Fruit fly (Drosophila melanogaster) whole organism, embryonic: Measurements from ENCODE around the gene CG11670.

Experiments used
- Bdp1 ChIP-seq: fragments of 200-800 bp; sonication (Bioruptor generic); optimal IDR thresholded peaks from 3 replicates; lab custom pipeline; 2016; ENCODE audit warnings: missing biosample characterization, missing genetic modification characterization
- Bgb ChIP-seq: fragments of 200-800 bp; sonication (Bioruptor generic); IDR thresholded peaks from 2 replicates; pipeline ENCODE4 v1.3.6; 2022; ENCODE audit warnings: missing biosample characterization, missing genetic modification characterization; ENCODE audit not compliant: partially characterized antibody
- CG10959 ChIP-seq: fragments of 200-800 bp; sonication (Bioruptor generic); IDR thresholded peaks from 2 replicates; pipeline ENCODE4 v1.3.6; 2022; ENCODE audit warnings: missing biosample characterization, missing genetic modification characterization
- CG10979 ChIP-seq: fragments of 200-800 bp; sonication (Bioruptor generic); optimal IDR thresholded peaks from 2 replicates; lab custom pipeline; 2018; ENCODE audit warnings: missing biosample characterization, mild to moderate bottlenecking, missing genetic modification characterization, moderate library complexity
- CG12104 ChIP-seq: fragments of 200-800 bp; sonication (Bioruptor generic); optimal IDR thresholded peaks from 3 replicates; lab custom pipeline; 2016; ENCODE audit warnings: missing biosample characterization, missing genetic modification characterization
- CG12236 ChIP-seq: fragments of 200-800 bp; sonication (Bioruptor generic); optimal IDR thresholded peaks from 2 replicates; lab custom pipeline; 2016; ENCODE audit warnings: missing biosample characterization, missing genetic modification characterization
- CG14710 ChIP-seq: fragments of 200-800 bp; sonication (Bioruptor generic); optimal IDR thresholded peaks from 3 replicates; lab custom pipeline; 2019; ENCODE audit warnings: missing biosample characterization, mild to moderate bottlenecking, missing genetic modification characterization, moderate library complexity
- CG15011 ChIP-seq: fragments of 200-800 bp; sonication (Bioruptor generic); optimal IDR thresholded peaks from 3 replicates; lab custom pipeline; 2018; ENCODE audit warnings: missing biosample characterization, mild to moderate bottlenecking, missing genetic modification characterization
- CG15601 ChIP-seq: fragments of 200-800 bp; sonication (Bioruptor generic); optimal IDR thresholded peaks from 3 replicates; lab custom pipeline; 2019; ENCODE audit warnings: missing biosample characterization, mild to moderate bottlenecking, missing genetic modification characterization, moderate library complexity
- CG17568 ChIP-seq: fragments of 200-800 bp; sonication (Bioruptor generic); optimal IDR thresholded peaks from 2 replicates; lab custom pipeline; 2018; ENCODE audit warnings: missing biosample characterization, mild to moderate bottlenecking, missing genetic modification characterization, moderate library complexity
- CG18599 ChIP-seq: fragments of 200-800 bp; sonication (Bioruptor generic); optimal IDR thresholded peaks from 3 replicates; lab custom pipeline; 2017; ENCODE audit warnings: missing biosample characterization, missing genetic modification characterization, mild to moderate bottlenecking, moderate library complexity, missing genetic modification reagents
- CG2116 ChIP-seq: fragments of 200-800 bp; sonication (Bioruptor generic); optimal IDR thresholded peaks from 3 replicates; lab custom pipeline; 2018; ENCODE audit warnings: missing biosample characterization, mild to moderate bottlenecking, missing genetic modification characterization
- CG2712 ChIP-seq: fragments of 200-800 bp; optimal IDR thresholded peaks from 3 replicates; lab custom pipeline; 2019; ENCODE audit warnings: missing biosample characterization, mild to moderate bottlenecking, missing genetic modification characterization, moderate library complexity
- CG30431 ChIP-seq: fragments of 200-800 bp; sonication (Bioruptor generic); optimal IDR thresholded peaks from 2 replicates; lab custom pipeline; 2017; ENCODE audit warnings: missing biosample characterization, missing genetic modification characterization
- CG34376 ChIP-seq: fragments of 200-800 bp; sonication (Bioruptor generic); optimal IDR thresholded peaks from 2 replicates; lab custom pipeline; 2018; ENCODE audit warnings: missing biosample characterization, mild to moderate bottlenecking, missing genetic modification characterization
- CG3847 ChIP-seq: fragments of 200-800 bp; sonication (Bioruptor generic); IDR thresholded peaks from 2 replicates; pipeline ENCODE4 v1.3.6; 2022; ENCODE audit warnings: missing biosample characterization, missing genetic modification characterization
- CG43689 ChIP-seq: fragments of 200-800 bp; sonication (Bioruptor generic); IDR thresholded peaks from 2 replicates; pipeline ENCODE4 v1.3.6; 2022; ENCODE audit warnings: missing biosample characterization, missing genetic modification characterization
- CG4707 ChIP-seq: fragments of 200-800 bp; sonication (Bioruptor generic); optimal IDR thresholded peaks from 2 replicates; lab custom pipeline; 2018; ENCODE audit warnings: missing biosample characterization, mild to moderate bottlenecking, missing genetic modification characterization, moderate library complexity
- CG6272 ChIP-seq: fragments of 200-800 bp; sonication (Bioruptor generic); IDR thresholded peaks from 2 replicates; pipeline ENCODE4 v1.3.6; 2022; ENCODE audit warnings: missing biosample characterization, missing genetic modification characterization
- CG7271 ChIP-seq: fragments of 200-800 bp; sonication (Bioruptor generic); optimal IDR thresholded peaks from 2 replicates; lab custom pipeline; 2018; ENCODE audit warnings: missing biosample characterization, mild to moderate bottlenecking, missing genetic modification characterization, moderate library complexity
- CG8765 ChIP-seq: fragments of 200-800 bp; sonication (Bioruptor generic); IDR thresholded peaks from 2 replicates; pipeline ENCODE4 v1.3.6; 2022; ENCODE audit warnings: missing biosample characterization, missing genetic modification characterization
- CG9932 ChIP-seq: fragments of 200-800 bp; sonication (Bioruptor generic); IDR thresholded peaks from 2 replicates; pipeline ENCODE4 v1.3.6; 2022; ENCODE audit warnings: missing biosample characterization, missing genetic modification characterization
- CrebB ChIP-seq: fragments of 200-800 bp; sonication (Bioruptor generic); optimal IDR thresholded peaks from 3 replicates; lab custom pipeline; 2018; ENCODE audit warnings: missing biosample characterization, mild to moderate bottlenecking, missing genetic modification characterization
- Deaf1 ChIP-seq: fragments of 200-800 bp; optimal IDR thresholded peaks from 3 replicates; lab custom pipeline; 2019; ENCODE audit warnings: missing biosample characterization, mild to moderate bottlenecking, missing genetic modification characterization, moderate library complexity
- Dfd ChIP-seq, 2 experiments: fragments of >200 bp; optimal IDR thresholded peaks; 2 replicates each; lab custom pipeline; 2017; ENCODE audit warnings: missing biosample characterization in 2 of 2, missing genetic modification characterization in 2 of 2
- Elba2 ChIP-seq: fragments of 200-800 bp; sonication (Bioruptor generic); optimal IDR thresholded peaks from 3 replicates; lab custom pipeline; 2016; ENCODE audit warnings: missing biosample characterization, missing genetic modification characterization
- Fer3 ChIP-seq: fragments of 200-800 bp; sonication (Bioruptor generic); optimal IDR thresholded peaks from 2 replicates; lab custom pipeline; 2018; ENCODE audit warnings: missing biosample characterization, mild to moderate bottlenecking, missing genetic modification characterization, moderate library complexity
- HHEX ChIP-seq: fragments of 200-800 bp; sonication (Bioruptor generic); optimal IDR thresholded peaks from 3 replicates; lab custom pipeline; 2017; ENCODE audit warnings: missing biosample characterization, mild to moderate bottlenecking, missing genetic modification characterization, missing genetic modification reagents
- Hr51 ChIP-seq, 2 experiments: fragments of 200-800 bp; sonication (Bioruptor generic); optimal IDR thresholded peaks; 2 replicates in 1 of 2; 3 replicates in 1 of 2; lab custom pipeline; 2016 to 2018; ENCODE audit warnings: missing biosample characterization in 2 of 2, missing genetic modification characterization in 2 of 2, mild to moderate bottlenecking in 1 of 2, moderate library complexity in 1 of 2
- Hsf ChIP-seq: fragments of 200-800 bp; sonication (Bioruptor generic); optimal IDR thresholded peaks from 3 replicates; lab custom pipeline; 2016; ENCODE audit warnings: missing biosample characterization, missing genetic modification characterization
- Side ChIP-seq: fragments of 200-800 bp; sonication (Bioruptor generic); optimal IDR thresholded peaks from 2 replicates; lab custom pipeline; 2016; ENCODE audit warnings: missing biosample characterization, missing genetic modification characterization
- bigmax ChIP-seq: fragments of 200-800 bp; sonication (Bioruptor generic); optimal IDR thresholded peaks from 2 replicates; lab custom pipeline; 2018; ENCODE audit warnings: missing biosample characterization, mild to moderate bottlenecking, missing genetic modification characterization
- chm ChIP-seq: fragments of 200-800 bp; sonication (Bioruptor generic); IDR thresholded peaks from 2 replicates; pipeline ENCODE4 v1.3.6; 2022; ENCODE audit warnings: missing biosample characterization, missing genetic modification characterization
- grau ChIP-seq: fragments of 200-800 bp; optimal IDR thresholded peaks from 3 replicates; lab custom pipeline; 2019; ENCODE audit warnings: missing biosample characterization, mild to moderate bottlenecking, missing genetic modification characterization, moderate library complexity
- ham ChIP-seq: fragments of 200-800 bp; sonication (Bioruptor generic); IDR thresholded peaks from 2 replicates; pipeline ENCODE4 v1.3.6; 2022; ENCODE audit warnings: missing biosample characterization, missing genetic modification characterization
- knrl ChIP-seq: fragments of 200-800 bp; sonication (Bioruptor generic); IDR thresholded peaks from 3 replicates; pipeline ENCODE4 v1.3.6; 2022; ENCODE audit warnings: missing biosample characterization, missing genetic modification characterization; ENCODE audit not compliant: partially characterized antibody
- lmd ChIP-seq: fragments of 200-800 bp; sonication (Bioruptor generic); IDR thresholded peaks from 2 replicates; pipeline ENCODE4 v1.3.6; 2022; ENCODE audit warnings: missing biosample characterization, missing genetic modification characterization
- mld ChIP-seq: fragments of 200-800 bp; sonication (Bioruptor generic); IDR thresholded peaks from 3 replicates; pipeline ENCODE4 v1.3.6; 2022; ENCODE audit warnings: missing biosample characterization, missing genetic modification characterization; ENCODE audit not compliant: partially characterized antibody
- nau ChIP-seq: fragments of 200-800 bp; sonication (Bioruptor generic); optimal IDR thresholded peaks from 3 replicates; lab custom pipeline; 2017; ENCODE audit warnings: missing biosample characterization, mild to moderate bottlenecking, missing genetic modification characterization, missing genetic modification reagents
- nmo ChIP-seq: fragments of 200-800 bp; sonication (Bioruptor generic); optimal IDR thresholded peaks from 2 replicates; lab custom pipeline; 2018; ENCODE audit warnings: missing biosample characterization, mild to moderate bottlenecking, missing genetic modification characterization, moderate library complexity
- odd ChIP-seq: fragments of 200-800 bp; sonication (Bioruptor generic); optimal IDR thresholded peaks from 2 replicates; lab custom pipeline; 2017; ENCODE audit warnings: missing biosample characterization, mild to moderate bottlenecking, missing genetic modification characterization
- peb ChIP-seq: fragments of 200-800 bp; sonication (Bioruptor generic); IDR thresholded peaks from 2 replicates; pipeline ENCODE4 v1.3.6; 2022; ENCODE audit warnings: missing biosample characterization, missing genetic modification characterization
- phol ChIP-seq: fragments of 200-800 bp; sonication (Bioruptor generic); optimal IDR thresholded peaks from 3 replicates; lab custom pipeline; 2018; ENCODE audit warnings: missing biosample characterization, mild to moderate bottlenecking, missing genetic modification characterization, moderate library complexity
- seq ChIP-seq: fragments of 200-800 bp; sonication (Bioruptor generic); IDR thresholded peaks from 2 replicates; pipeline ENCODE4 v1.3.6; 2022; ENCODE audit warnings: missing biosample characterization, missing genetic modification characterization
- sna ChIP-seq: fragments of 200-800 bp; sonication (Bioruptor generic); IDR thresholded peaks from 2 replicates; pipeline ENCODE4 v1.3.6; 2022; ENCODE audit warnings: missing biosample characterization, missing genetic modification characterization; ENCODE audit not compliant: partially characterized antibody
- stc ChIP-seq: fragments of 200-800 bp; sonication (Bioruptor generic); IDR thresholded peaks from 2 replicates; pipeline ENCODE4 v1.3.6; 2022; ENCODE audit warnings: missing biosample characterization, missing genetic modification characterization
- wek ChIP-seq: fragments of 200-800 bp; sonication (Bioruptor generic); optimal IDR thresholded peaks from 3 replicates; lab custom pipeline; 2018; ENCODE audit warnings: missing biosample characterization, mild to moderate bottlenecking, missing genetic modification characterization, moderate library complexity
- z ChIP-seq: fragments of 200-800 bp; sonication (Bioruptor generic); IDR thresholded peaks from 3 replicates; pipeline ENCODE4 v1.3.6; 2022; ENCODE audit warnings: missing biosample characterization, missing genetic modification characterization

The CG11670 gene

dm6 chr3R:13030257-13031173, 11.3 kb upstream of the CG11670 start, which contains the start of the genes CG46281 and CG46280 (continued):
- TF ChIP-seq CG4707 = no peak
- no peak for TF ChIP-seq CG2712 (tag; lab: Kevin White, UChicago)
- no peak for TF ChIP-seq CG8765 (GFP tag; lab: Robert Waterston, UW)
- no peak for TF ChIP-seq CG12104 (GFP tag; lab: Kevin White, UChicago)
- TF ChIP-seq peb = no peak
- no peak for TF ChIP-seq CrebB (tag; lab: Kevin White, UChicago)
- no peak for TF ChIP-seq odd (GFP tag; lab: Kevin White, UChicago)
- 0 out of 2 replicates have a peak, but pooled peaks have one; percentile 36 for TF ChIP-seq CG3847 (GFP tag; lab: Robert Waterston, UW)
- no peak for TF ChIP-seq grau (tag; lab: Kevin White, UChicago)
- TF ChIP-seq lmd (GFP tag; lab: Robert Waterston, UW) = no peak
- peak; percentile 29 for TF ChIP-seq Side (GFP tag; lab: Kevin White, UChicago)
- no peak for TF ChIP-seq bigmax (GFP tag; lab: Kevin White, UChicago)
- no peak for TF ChIP-seq Fer3
- TF ChIP-seq CG18599 (GFP tag; lab: Kevin White, UChicago) = no peak
- TF ChIP-seq chm (GFP tag; lab: Robert Waterston, UW) = no peak
- TF ChIP-seq sna (GFP tag; lab: Robert Waterston, UW) = 0 out of 2 replicates have a peak, but pooled peaks have one; percentile 53
- TF ChIP-seq wek = peak; percentile 93
- no peak for TF ChIP-seq CG17568
- TF ChIP-seq Deaf1 = no peak
- TF ChIP-seq CG15601 (tag; lab: Kevin White, UChicago) = no peak
- no peak; the same call in 2 of the 3 replicates for TF ChIP-seq knrl (GFP tag; lab: Robert Waterston, UW)
- TF ChIP-seq seq (GFP tag; lab: Robert Waterston, UW) = no peak
- TF ChIP-seq Hr51 (GFP tag; optimal IDR thresholded peaks at IDR 0.05; lab: Kevin White, UChicago) = peak in 1 of 2 experiments; percentile 11
- TF ChIP-seq CG34376 = no peak
- TF ChIP-seq Hsf (GFP tag; lab: Kevin White, UChicago) = peak; percentile 45
- no peak for TF ChIP-seq z (GFP tag; lab: Robert Waterston, UW)
- TF ChIP-seq stc (GFP tag; lab: Robert Waterston, UW) = no peak
- TF ChIP-seq nau (GFP tag; lab: Kevin White, UChicago) = no peak
- TF ChIP-seq Bdp1 (GFP tag; lab: Kevin White, UChicago) = peak; percentile 23
- no peak for TF ChIP-seq Dfd (GFP tag; optimal IDR thresholded peaks at IDR 0.05; lab: Kevin White, UChicago)
- no peak for TF ChIP-seq HHEX (GFP tag; lab: Kevin White, UChicago)
- TF ChIP-seq CG9932 = no peak
- TF ChIP-seq nmo (GFP tag; lab: Kevin White, UChicago) = no peak
- no peak for TF ChIP-seq phol (tag; lab: Kevin White, UChicago)
- TF ChIP-seq CG10979 (tag; lab: Kevin White, UChicago) = no peak
- TF ChIP-seq mld (GFP tag; lab: Robert Waterston, UW) = no peak
- 0 out of 2 replicates have a peak, but pooled peaks have one; percentile 28 for TF ChIP-seq Bgb (GFP tag; lab: Robert Waterston, UW)
- TF ChIP-seq CG12236 (GFP tag; lab: Kevin White, UChicago) = no peak
- no peak for TF ChIP-seq CG7271
- TF ChIP-seq Elba2 (GFP tag; lab: Kevin White, UChicago) = no peak
- TF ChIP-seq CG6272 (GFP tag; lab: Robert Waterston, UW) = no peak
- no peak for TF ChIP-seq CG43689 (GFP tag; lab: Robert Waterston, UW)
- TF ChIP-seq CG14710 (tag; lab: Kevin White, UChicago) = peak; percentile 93
- no peak for TF ChIP-seq CG10959 (GFP tag; lab: Robert Waterston, UW)
- peak; percentile 95 for TF ChIP-seq CG2116 (GFP tag; lab: Kevin White, UChicago)
- TF ChIP-seq CG15011 (GFP tag; lab: Kevin White, UChicago) = no peak
- no peak for TF ChIP-seq CG30431
- no peak for TF ChIP-seq ham (GFP tag; lab: Robert Waterston, UW)
